Worm (Caenorhabditis elegans) whole organism, L1 larva: ENCODE measurements around the gene ZK892.5.

Experiments used
- C16A3.4 ChIP-seq: fragments of 150-350 bp; optimal IDR thresholded peaks from 2 replicates; lab custom pipeline; 2014; ENCODE audit warnings: missing biosample characterization, missing genetic modification characterization
- F16B12.6 ChIP-seq: fragments of 150-350 bp; optimal IDR thresholded peaks from 2 replicates; lab custom pipeline; 2014; ENCODE audit warnings: missing biosample characterization, missing genetic modification characterization
- Y116A8C.19 ChIP-seq: sonication (generic microtip); optimal IDR thresholded peaks from 2 replicates; lab custom pipeline; 2016; ENCODE audit warnings: missing compliant biosample characterization, missing genetic modification characterization, borderline replicate concordance
- aha-1 ChIP-seq: fragments of 150-350 bp; optimal IDR thresholded peaks from 2 replicates; lab custom pipeline; 2014; ENCODE audit warnings: missing biosample characterization, missing genetic modification characterization
- alr-1 ChIP-seq: fragments of 200-800 bp; sonication (Bioruptor generic); optimal IDR thresholded peaks from 2 replicates; lab custom pipeline; 2018; ENCODE audit warnings: borderline replicate concordance, mild to moderate bottlenecking, missing genetic modification characterization, missing compliant biosample characterization
- aly-2 ChIP-seq: fragments of 150-350 bp; optimal IDR thresholded peaks from 2 replicates; lab custom pipeline; 2014; ENCODE audit warnings: missing biosample characterization, missing genetic modification characterization
- ama-1 ChIP-seq: fragments of 150-350 bp; optimal IDR thresholded peaks from 2 replicates; lab custom pipeline; 2014
- ceh-63 ChIP-seq: fragments of 200-800 bp; sonication (Bioruptor generic); optimal IDR thresholded peaks from 2 replicates; lab custom pipeline; 2018; ENCODE audit warnings: mild to moderate bottlenecking, missing genetic modification characterization, missing compliant biosample characterization
- ceh-82 ChIP-seq, 3 experiments: fragments of 150-350 bp in 1 of 3; sonication (generic microtip) in 2 of 3; optimal IDR thresholded peaks; 2 replicates each; lab custom pipeline; 2014 to 2017; ENCODE audit warnings: missing biosample characterization in 3 of 3, missing genetic modification characterization in 3 of 3
- ceh-90 ChIP-seq: sonication (generic microtip); optimal IDR thresholded peaks from 2 replicates; lab custom pipeline; 2016; ENCODE audit warnings: missing genetic modification characterization, missing compliant biosample characterization
- ces-1 ChIP-seq: fragments of 150-350 bp; optimal IDR thresholded peaks from 2 replicates; lab custom pipeline; 2014; ENCODE audit warnings: missing biosample characterization, missing genetic modification reagents, missing genetic modification characterization
- efl-1 ChIP-seq, 4 experiments: fragments of 150-350 bp; optimal IDR thresholded peaks in 3 of 4; peaks in 1 of 4; 1 replicate in 1 of 4; 2 replicates in 3 of 4; lab custom pipeline; 2014; ENCODE audit warnings: missing biosample characterization in 2 of 4, missing genetic modification characterization in 2 of 4, missing genetic modification reagents in 2 of 4
- efl-3 ChIP-seq: fragments of 200-800 bp; sonication (Bioruptor generic); optimal IDR thresholded peaks from 2 replicates; lab custom pipeline; 2018; ENCODE audit warnings: mild to moderate bottlenecking, missing genetic modification characterization, missing compliant biosample characterization
- ets-5 ChIP-seq: fragments of 200-800 bp; sonication (Bioruptor generic); IDR thresholded peaks from 2 replicates; pipeline ENCODE4 v1.3.6; 2022; ENCODE audit warnings: missing genetic modification characterization, missing compliant biosample characterization
- fkh-4 ChIP-seq: sonication (generic microtip); optimal IDR thresholded peaks from 2 replicates; lab custom pipeline; 2016; ENCODE audit warnings: missing compliant biosample characterization, missing genetic modification characterization, borderline replicate concordance
- fkh-8 ChIP-seq: sonication (generic microtip); optimal IDR thresholded peaks from 2 replicates; lab custom pipeline; 2016; ENCODE audit warnings: mild to moderate bottlenecking, missing genetic modification characterization, missing compliant biosample characterization
- grh-1 ChIP-seq: fragments of 200-800 bp; sonication (Bioruptor generic); IDR thresholded peaks from 2 replicates; pipeline ENCODE4 v1.3.6; 2022; ENCODE audit warnings: missing genetic modification reagents, missing genetic modification characterization, missing compliant biosample characterization
- hlh-17 ChIP-seq: fragments of 200-800 bp; sonication (Bioruptor generic); optimal IDR thresholded peaks from 2 replicates; lab custom pipeline; 2018; ENCODE audit warnings: missing genetic modification characterization, mild to moderate bottlenecking, missing compliant biosample characterization, moderate library complexity, borderline replicate concordance
- hlh-4 ChIP-seq: sonication (generic microtip); optimal IDR thresholded peaks from 2 replicates; lab custom pipeline; 2016; ENCODE audit warnings: mild to moderate bottlenecking, missing genetic modification characterization, missing compliant biosample characterization
- hpl-2 ChIP-seq: fragments of 150-350 bp; optimal IDR thresholded peaks from 2 replicates; lab custom pipeline; 2014; ENCODE audit warnings: missing biosample characterization, missing genetic modification reagents, missing genetic modification characterization
- lin-13 ChIP-seq: fragments of 150-350 bp; optimal IDR thresholded peaks from 2 replicates; lab custom pipeline; 2014; ENCODE audit warnings: missing biosample characterization, missing genetic modification reagents, missing genetic modification characterization
- lin-15B ChIP-seq: fragments of 150-350 bp; sonication (generic microtip); optimal IDR thresholded peaks from 3 replicates; lab custom pipeline; 2014; ENCODE audit warnings: missing biosample characterization, missing genetic modification characterization
- lir-3 ChIP-seq: sonication (generic microtip); optimal IDR thresholded peaks from 2 replicates; lab custom pipeline; 2016; ENCODE audit warnings: mild to moderate bottlenecking, missing genetic modification characterization, moderate library complexity, missing compliant biosample characterization; ENCODE audit not compliant: poor library complexity
- lsy-2 ChIP-seq, 2 experiments: fragments of 150-350 bp; optimal IDR thresholded peaks; 2 replicates each; lab custom pipeline; 2014; ENCODE audit warnings: missing biosample characterization in 2 of 2, missing genetic modification characterization in 2 of 2
- mep-1 ChIP-seq: fragments of 150-350 bp; optimal IDR thresholded peaks from 2 replicates; lab custom pipeline; 2014; ENCODE audit warnings: missing biosample characterization, missing genetic modification characterization
- nhr-11 ChIP-seq: fragments of 150-350 bp; optimal IDR thresholded peaks from 2 replicates; lab custom pipeline; 2014; ENCODE audit warnings: missing biosample characterization, missing genetic modification characterization
- nhr-19 ChIP-seq: fragments of 200-800 bp; sonication (Bioruptor generic); conservative IDR thresholded peaks from 2 replicates; pipeline ENCODE4 v1.3.6; 2022; ENCODE audit warnings: missing genetic modification characterization, missing compliant biosample characterization
- nhr-20 ChIP-seq: sonication (generic microtip); optimal IDR thresholded peaks from 2 replicates; lab custom pipeline; 2016; ENCODE audit warnings: mild to moderate bottlenecking, missing genetic modification characterization, missing compliant biosample characterization
- nhr-237 ChIP-seq: fragments of 150-350 bp; optimal IDR thresholded peaks from 2 replicates; lab custom pipeline; 2014; ENCODE audit warnings: missing biosample characterization, missing genetic modification characterization
- nhr-71 ChIP-seq: sonication (generic microtip); optimal IDR thresholded peaks from 2 replicates; lab custom pipeline; 2016; ENCODE audit warnings: mild to moderate bottlenecking, missing genetic modification characterization, moderate library complexity, missing compliant biosample characterization
- nhr-85 ChIP-seq: sonication (generic microtip); peaks from one replicate; lab custom pipeline; 2016; ENCODE audit warnings: missing genetic modification characterization, inconsistent platforms, missing compliant biosample characterization
- pag-3 ChIP-seq: sonication (generic microtip); optimal IDR thresholded peaks from 2 replicates; lab custom pipeline; 2017; ENCODE audit warnings: missing genetic modification characterization, mild to moderate bottlenecking, missing compliant biosample characterization, antibody characterized with exemption, borderline replicate concordance; ENCODE audit not compliant: insufficient read depth
- pax-3 ChIP-seq: fragments of 200-800 bp; sonication (Bioruptor generic); optimal IDR thresholded peaks from 2 replicates; lab custom pipeline; 2018; ENCODE audit warnings: mild to moderate bottlenecking, missing genetic modification characterization, moderate library complexity, missing compliant biosample characterization
- skn-1 ChIP-seq: fragments of 150-350 bp; optimal IDR thresholded peaks from 2 replicates; lab custom pipeline; 2014; ENCODE audit warnings: missing biosample characterization, missing genetic modification characterization
- snpc-4 ChIP-seq: fragments of 150-350 bp; optimal IDR thresholded peaks from 2 replicates; lab custom pipeline; 2014; ENCODE audit warnings: missing biosample characterization, missing genetic modification characterization
- snu-23 ChIP-seq: sonication (generic microtip); optimal IDR thresholded peaks from 2 replicates; lab custom pipeline; 2016; ENCODE audit warnings: missing genetic modification characterization, missing compliant biosample characterization
- tbx-2 ChIP-seq: sonication (generic microtip); optimal IDR thresholded peaks from 2 replicates; lab custom pipeline; 2016; ENCODE audit warnings: missing genetic modification characterization, missing compliant biosample characterization
- unc-130 ChIP-seq: fragments of 150-350 bp; optimal IDR thresholded peaks from 2 replicates; lab custom pipeline; 2017; ENCODE audit warnings: missing biosample characterization, missing genetic modification characterization, inconsistent platforms
- unc-98 ChIP-seq: fragments of 200-800 bp; sonication (Bioruptor generic); IDR thresholded peaks from 2 replicates; pipeline ENCODE4 v1.3.6; 2022; ENCODE audit warnings: missing genetic modification characterization, missing compliant biosample characterization
- vab-15 ChIP-seq: sonication (generic microtip); optimal IDR thresholded peaks from 2 replicates; lab custom pipeline; 2017; ENCODE audit warnings: missing genotype, mild to moderate bottlenecking, missing genetic modification characterization, missing compliant biosample characterization
- zag-1 ChIP-seq: fragments of 150-350 bp; optimal IDR thresholded peaks from 2 replicates; lab custom pipeline; 2014; ENCODE audit warnings: missing biosample characterization, missing genetic modification characterization
- zip-4 ChIP-seq: fragments of 200-800 bp; sonication (Bioruptor generic); optimal IDR thresholded peaks from 2 replicates; lab custom pipeline; 2018; ENCODE audit warnings: mild to moderate bottlenecking, missing genetic modification characterization, moderate library complexity, missing compliant biosample characterization
- ztf-11 ChIP-seq, 2 experiments: sonication (generic microtip); optimal IDR thresholded peaks; 2 replicates each; lab custom pipeline; 2016 to 2017; ENCODE audit warnings: missing genetic modification characterization in 2 of 2, missing biosample characterization in 1 of 2, missing compliant biosample characterization in 1 of 2
- ztf-4 ChIP-seq: fragments of 150-350 bp; optimal IDR thresholded peaks from 2 replicates; lab custom pipeline; 2014; ENCODE audit warnings: missing biosample characterization, missing genetic modification characterization

Gene ZK892.5

DNA sequence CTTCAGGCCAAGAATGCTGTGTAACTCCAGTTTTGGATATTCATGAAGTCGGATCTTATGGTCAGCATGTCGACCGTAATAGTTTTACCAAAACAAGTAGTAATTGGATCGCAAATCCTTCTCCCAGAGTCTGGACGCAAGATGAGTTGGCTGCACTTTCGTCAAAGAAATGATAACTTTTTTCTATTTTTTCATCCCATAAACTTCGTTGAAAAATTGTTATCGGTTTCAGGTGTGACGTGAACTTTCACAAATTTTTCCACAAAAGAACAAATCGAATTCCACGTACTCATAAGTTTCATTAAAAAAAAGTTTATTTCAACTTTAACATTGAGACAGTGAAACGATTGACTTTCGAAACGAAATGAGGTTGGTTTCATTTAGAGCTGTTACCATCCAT lies at the start of gene ZK892.5:
Gene ZK892.5, plus strand, starts transcription at position 301 of the 400 bp plus-strand sequence.
- no peak for TF ChIP-seq ets-5
- TF ChIP-seq alr-1 (tag; lab: Kevin White, UChicago), result no peak
- no peak for TF ChIP-seq unc-98 (GFP tag; lab: Robert Waterston, UW)
- TF ChIP-seq lsy-2 (tag; optimal IDR thresholded peaks at IDR 0.05; lab: Kevin White, UChicago), result no peak
- no peak for TF ChIP-seq nhr-19 (GFP tag; lab: Robert Waterston, UW)
- no peak for TF ChIP-seq ceh-63 (GFP tag; lab: Kevin White, UChicago)
- TF ChIP-seq lin-13 (GFP tag; lab: Kevin White, UChicago), result no peak
- no peak for TF ChIP-seq ama-1 (lab: Kevin White, UChicago)
- no peak for TF ChIP-seq nhr-71 (tag; lab: Kevin White, UChicago)
- TF ChIP-seq hpl-2 (GFP tag; lab: Kevin White, UChicago), result no peak
- TF ChIP-seq ceh-90 (tag; lab: Kevin White, UChicago), result no peak
- TF ChIP-seq nhr-237 (tag; lab: Kevin White, UChicago), result no peak
- TF ChIP-seq zip-4, result no peak
- TF ChIP-seq mep-1 (tag; lab: Kevin White, UChicago), result no peak
- TF ChIP-seq pag-3, result no peak
- TF ChIP-seq vab-15 (tag; lab: Kevin White, UChicago), result no peak
- no peak for TF ChIP-seq nhr-20
- TF ChIP-seq, all 84 proteins: peak for 0

- no peak for TF ChIP-seq ztf-4
- TF ChIP-seq zag-1, result no peak
- TF ChIP-seq tbx-2 (tag; lab: Kevin White, UChicago), result no peak
- TF ChIP-seq F16B12.6 (tag; lab: Kevin White, UChicago), result no peak
- no peak for TF ChIP-seq aha-1 (tag; lab: Kevin White, UChicago)
- no peak for TF ChIP-seq unc-130 (tag; lab: Kevin White, UChicago)
- TF ChIP-seq nhr-85 (tag; lab: Kevin White, UChicago), result no peak
- no peak for TF ChIP-seq nhr-237 (tag; lab: Kevin White, UChicago)
- no peak for TF ChIP-seq pag-3
- TF ChIP-seq hlh-4 (tag; lab: Kevin White, UChicago), result no peak
- no peak for TF ChIP-seq ceh-82 (tag; optimal IDR thresholded peaks at IDR 0.05; lab: Kevin White, UChicago)
- TF ChIP-seq Y116A8C.19 (tag; lab: Kevin White, UChicago), result no peak
- no peak for TF ChIP-seq C16A3.4 (tag; lab: Kevin White, UChicago)
- TF ChIP-seq hlh-17 (GFP tag; lab: Kevin White, UChicago), result no peak
- no peak for TF ChIP-seq nhr-71 (tag; lab: Kevin White, UChicago)
- no peak for TF ChIP-seq nhr-11
- no peak for TF ChIP-seq zip-4
Measured at ce11 chrII:9960127-9960526, 47.9 kb upstream of the ZK892.5 start.

DNA sequence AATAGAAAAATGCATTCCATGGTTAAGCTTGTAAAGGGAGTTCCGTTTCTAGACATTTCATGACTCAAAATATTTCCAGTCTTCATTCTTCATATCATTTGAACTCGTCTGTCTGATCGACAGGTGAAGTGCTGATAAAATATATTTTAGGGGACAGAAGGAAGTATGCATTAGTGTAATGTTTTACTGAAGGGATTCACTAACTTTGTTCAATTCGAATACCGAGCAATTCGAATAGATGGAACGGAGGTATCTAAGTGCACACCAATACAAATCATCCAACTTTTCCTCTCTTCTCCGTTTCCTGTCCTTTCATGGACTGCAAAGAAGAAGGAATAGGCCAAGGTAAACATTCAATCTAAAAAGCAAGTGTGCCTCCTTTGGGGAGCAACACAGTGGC lies 44.2 kb upstream of the ZK892.5 start:
- TF ChIP-seq fkh-8 (tag; lab: Kevin White, UChicago) (no peak), ceh-82 (tag; optimal IDR thresholded peaks at IDR 0.05; lab: Kevin White, UChicago) (no peak), hpl-2 (GFP tag; lab: Kevin White, UChicago) (no peak), efl-3 (no peak), lin-15B (tag; lab: Kevin White, UChicago) (no peak), lir-3 (tag; lab: Kevin White, UChicago) (no peak), efl-1 (optimal IDR thresholded peaks at IDR 0.05; lab: Kevin White, UChicago) (no peak), efl-1 (GFP tag; optimal IDR thresholded peaks at IDR 0.05 in 1 of 2; lab: Kevin White, UChicago) (no peak), aly-2 (no peak), nhr-19 (GFP tag; lab: Robert Waterston, UW) (no peak), pax-3 (no peak), snpc-4 (tag; lab: Kevin White, UChicago) (no peak), fkh-4 (no peak), zip-4 (no peak), lin-13 (GFP tag; lab: Kevin White, UChicago) (no peak), ztf-11 (tag; optimal IDR thresholded peaks at IDR 0.05; lab: Kevin White, UChicago) (no peak), grh-1 (GFP tag; lab: Robert Waterston, UW) (no peak), snu-23 (GFP tag; lab: Kevin White, UChicago) (no peak), skn-1 (tag; lab: Kevin White, UChicago) (no peak), ces-1 (GFP tag; lab: Kevin White, UChicago) (no peak)
- TF ChIP-seq, all 84 proteins: peak for 0
